Worm (Caenorhabditis elegans) whole organism, early embryonic: Measurements from ENCODE around the gene brc-1.

Source experiments
- aly-1 ChIP-seq: sonication (generic microtip); optimal IDR thresholded peaks from 2 replicates; lab custom pipeline; 2016; ENCODE audit warnings: missing genetic modification characterization, missing compliant biosample characterization
- ceh-36 ChIP-seq: sonication (generic microtip); optimal IDR thresholded peaks from 2 replicates; lab custom pipeline; 2016; ENCODE audit warnings: missing genetic modification characterization, inconsistent platforms, missing compliant biosample characterization
- flt-1 ChIP-seq: fragments of 200-800 bp; sonication (Bioruptor generic); IDR thresholded peaks from 2 replicates; pipeline ENCODE4 v1.3.6; 2022; ENCODE audit warnings: missing genetic modification characterization, missing compliant biosample characterization
- hmbx-1 ChIP-seq: sonication (generic microtip); optimal IDR thresholded peaks from 2 replicates; lab custom pipeline; 2016; ENCODE audit warnings: mild to moderate bottlenecking, missing genetic modification characterization, missing compliant biosample characterization
- hnd-1 ChIP-seq: sonication (generic microtip); optimal IDR thresholded peaks from 2 replicates; lab custom pipeline; 2016; ENCODE audit warnings: missing genetic modification characterization, missing compliant biosample characterization
- pes-1 ChIP-seq: fragments of 200-800 bp; sonication (Bioruptor generic); IDR thresholded peaks from 2 replicates; pipeline ENCODE4 v1.3.6; 2022; ENCODE audit warnings: missing genetic modification reagents, missing genetic modification characterization, missing compliant biosample characterization
- sea-1 ChIP-seq: fragments of 200-800 bp; sonication (Bioruptor generic); conservative IDR thresholded peaks from 2 replicates; pipeline ENCODE4 v1.3.6; 2022; ENCODE audit warnings: missing genetic modification characterization, missing compliant biosample characterization
- tbx-11 ChIP-seq: fragments of 200-800 bp; sonication (Bioruptor generic); IDR thresholded peaks from 2 replicates; pipeline ENCODE4 v1.3.6; 2022; ENCODE audit warnings: missing genetic modification characterization, missing compliant biosample characterization
- tbx-37 ChIP-seq: fragments of 200-800 bp; sonication (Bioruptor generic); conservative IDR thresholded peaks from 2 replicates; pipeline ENCODE4 v1.3.6; 2022; ENCODE audit warnings: missing genetic modification reagents, missing genetic modification characterization, missing compliant biosample characterization
- tra-4 ChIP-seq: sonication (generic microtip); optimal IDR thresholded peaks from 2 replicates; lab custom pipeline; 2017; ENCODE audit warnings: missing genetic modification characterization, missing compliant biosample characterization

- no peak for TF ChIP-seq pes-1 (GFP tag; lab: Robert Waterston, UW)
- TF ChIP-seq aly-1 (tag; lab: Kevin White, UChicago), result no peak
- TF ChIP-seq tbx-11 (GFP tag; lab: Robert Waterston, UW), result no peak
- TF ChIP-seq ceh-36 (tag; lab: Kevin White, UChicago), result no peak
- no peak for TF ChIP-seq flt-1 (GFP tag; lab: Robert Waterston, UW)
- TF ChIP-seq hmbx-1 (tag; lab: Kevin White, UChicago), result no peak
- TF ChIP-seq tbx-37 (GFP tag; lab: Robert Waterston, UW), result no peak
- no peak for TF ChIP-seq tra-4 (tag; lab: Kevin White, UChicago)
- no peak for TF ChIP-seq sea-1 (GFP tag; lab: Robert Waterston, UW)
- TF ChIP-seq hnd-1, result no peak
Measured at ce11 chrIII:3872978-3873377, 10.2 kb upstream of the brc-1 start.
